Fruit fly (Drosophila melanogaster) whole organism, wandering third instar larva: Measurements from ENCODE around the gene CG11178.

Experiments
- Dif ChIP-seq: fragments of 200-275, 200-300 bp; sonication (Bioruptor generic); optimal IDR thresholded peaks from 2 replicates; lab custom pipeline; 2018; ENCODE audit warnings: missing biosample characterization, missing genetic modification characterization; ENCODE audit not compliant: partially characterized antibody
- Sp1 ChIP-seq: fragments of 200-800 bp; sonication (Bioruptor generic); optimal IDR thresholded peaks from 3 replicates; lab custom pipeline; 2019; ENCODE audit warnings: missing biosample characterization, mild to moderate bottlenecking, missing genetic modification characterization, moderate library complexity
- br ChIP-seq: fragments of 200-800 bp; sonication (Bioruptor generic); optimal IDR thresholded peaks from 2 replicates; lab custom pipeline; 2016; ENCODE audit warnings: missing biosample characterization, missing genetic modification characterization
- dl ChIP-seq, 2 experiments: fragments of 175-275, 200-275 bp in 1 of 2; fragments of 200-275 bp in 1 of 2; sonication (Bioruptor generic); optimal IDR thresholded peaks; lab custom pipeline; 2018; ENCODE audit warnings: mild to moderate bottlenecking in 2 of 2, missing biosample characterization in 2 of 2, missing genetic modification characterization in 2 of 2, moderate library complexity in 2 of 2; ENCODE audit not compliant: partially characterized antibody in 2 of 2, insufficient read depth in 1 of 2
- pan ChIP-seq: fragments of >200 bp; optimal IDR thresholded peaks from 2 replicates; lab custom pipeline; 2017
- usp ChIP-seq: fragments of >200 bp; optimal IDR thresholded peaks from 2 replicates; lab custom pipeline; 2017; ENCODE audit warnings: missing biosample characterization, missing genetic modification characterization

- TF ChIP-seq dl (GFP tag; optimal IDR thresholded peaks at IDR 0.05; lab: Kevin White, UChicago; ENCODE audit: insufficient read depth in 1 of 2, partially characterized antibody in 2 of 2) (no peak), pan (lab: Kevin White, UChicago) (no peak), br (GFP tag; lab: Kevin White, UChicago) (no peak), Sp1 (GFP tag; lab: Kevin White, UChicago) (no peak), usp (no peak), Dif (GFP tag; lab: Kevin White, UChicago) (no peak)
Observed at dm6 chrX:13611884-13612283, 6.4 kb downstream of the CG11178 start, which contains the start of the genes Ndc80 and BthD.
